Fruit fly (Drosophila melanogaster): ENCODE data around the gene CG31802.

Gene CG31802

dm6 chr2L:18184648-18185243 is 24.3 kb downstream of the CG31802 start, which contains the start of gene Ptp36E (continued):
- TF ChIP-seq sug (tag; optimal IDR thresholded peaks at IDR 0.05) (peak; percentile 77), Hr39 (optimal IDR thresholded peaks at IDR 0.05) (no peak), mam (GFP tag; optimal IDR thresholded peaks at IDR 0.05) (peak; percentile 57), sc (optimal IDR thresholded peaks at IDR 0.05) (no peak), sc (GFP tag; optimal IDR thresholded peaks at IDR 0.05) (peak; percentile 69), CG31365 (tag; optimal IDR thresholded peaks at IDR 0.05) (no peak), CG13296 (GFP tag; optimal IDR thresholded peaks at IDR 0.05) (peak; percentile 85), Rx (GFP tag; IDR thresholded peaks at IDR 0.05) (peak; percentile 55; the same call in 1 of the 2 replicates), CG8290 (GFP tag; optimal IDR thresholded peaks at IDR 0.05) (no peak), CG8290 (tag; optimal IDR thresholded peaks at IDR 0.05) (no peak), Ssrp (tag; optimal IDR thresholded peaks at IDR 0.05) (no peak), Sox102F (GFP tag; optimal IDR thresholded peaks at IDR 0.05) (peak; percentile 87), Poxn (GFP tag; IDR thresholded peaks at IDR 0.05) (no peak), Myb (GFP tag; optimal IDR thresholded peaks at IDR 0.05) (peak; percentile 25), Vsx1 (GFP tag; optimal IDR thresholded peaks at IDR 0.05) (peak; percentile 78), CG10147 (GFP tag; optimal IDR thresholded peaks at IDR 0.05) (peak; percentile 26), CG11723 (GFP tag; optimal IDR thresholded peaks at IDR 0.05) (peak; percentile 36), stc (GFP tag; IDR thresholded peaks at IDR 0.05) (peak; percentile 87), CG2678 (tag; optimal IDR thresholded peaks at IDR 0.05) (peak; percentile 95), BEAF-32 (GFP tag; optimal IDR thresholded peaks at IDR 0.05) (no peak), prd (optimal IDR thresholded peaks at IDR 0.05) (no peak), prd (GFP tag; IDR thresholded peaks at IDR 0.05) (peak; percentile 85), MTF-1 (GFP tag; optimal IDR thresholded peaks at IDR 0.05; ENCODE audit: borderline replicate concordance) (peak; percentile 9), sisA (GFP tag; IDR thresholded peaks at IDR 0.05) (peak; percentile 73), CG8388 (GFP tag; optimal IDR thresholded peaks at IDR 0.05) (peak; percentile 49), trh (GFP tag; optimal IDR thresholded peaks at IDR 0.05) (no peak), Rfx (GFP tag; IDR thresholded peaks at IDR 0.05) (peak; percentile 62; the same call in 1 of the 2 replicates), mld (GFP tag; IDR thresholded peaks at IDR 0.05; ENCODE audit: partially characterized antibody) (no peak), Doc3 (GFP tag; IDR thresholded peaks at IDR 0.05; ENCODE audit: partially characterized antibody) (no peak), CG18476 (GFP tag; optimal IDR thresholded peaks at IDR 0.05) (no peak), vnd (GFP tag; IDR thresholded peaks at IDR 0.05; ENCODE audit: partially characterized antibody) (peak; percentile 44; the same call in 1 of the 3 replicates), CG1024 (GFP tag; IDR thresholded peaks at IDR 0.05) (no peak), CTCF (GFP tag; optimal IDR thresholded peaks at IDR 0.05) (peak; percentile 38), ac (GFP tag; optimal IDR thresholded peaks at IDR 0.05) (no peak), YL-1 (GFP tag; optimal IDR thresholded peaks at IDR 0.05) (no peak), schlank (tag; optimal IDR thresholded peaks at IDR 0.05) (no peak), vfl (GFP tag; optimal IDR thresholded peaks at IDR 0.05) (peak; percentile 29), al (GFP tag; IDR thresholded peaks at IDR 0.05) (peak; percentile 86), CG13287 (GFP tag; IDR thresholded peaks at IDR 0.05; ENCODE audit: partially characterized antibody) (no peak), salm (tag; optimal IDR thresholded peaks at IDR 0.05) (peak; percentile 77), pita (GFP tag; optimal IDR thresholded peaks at IDR 0.05) (no peak), CG15011 (GFP tag; optimal IDR thresholded peaks at IDR 0.05) (peak; percentile 79), CG12219 (GFP tag; optimal IDR thresholded peaks at IDR 0.05) (peak; percentile 56), CG10366 (GFP tag; IDR thresholded peaks at IDR 0.05) (peak; percentile 48), bigmax (GFP tag; optimal IDR thresholded peaks at IDR 0.05) (no peak), Hr3 (GFP tag; optimal IDR thresholded peaks at IDR 0.05) (peak; percentile 71), luna (GFP tag; optimal IDR thresholded peaks at IDR 0.05) (no peak), CG10979 (tag; optimal IDR thresholded peaks at IDR 0.05) (no peak), CG6689 (GFP tag; IDR thresholded peaks at IDR 0.05) (peak; percentile 85), CG4854 (GFP tag; optimal IDR thresholded peaks at IDR 0.05) (no peak), Adf1 (GFP tag; IDR thresholded peaks at IDR 0.05) (peak; percentile 13; the same call in 1 of the 2 replicates), z (GFP tag; IDR thresholded peaks at IDR 0.05) (no peak)

All from whole organism, embryonic.